Fruit fly (Drosophila melanogaster) whole organism, wandering third instar larva: Measurements from ENCODE around the gene CG7950.

ENCODE experiments used
- Abd-B ChIP-seq: fragments of >200 bp; optimal IDR thresholded peaks from 2 replicates; lab custom pipeline; 2017; ENCODE audit warnings: missing biosample characterization, missing genetic modification characterization
- CG32264 ChIP-seq: fragments of 200-800 bp; sonication (Bioruptor generic); optimal IDR thresholded peaks from 2 replicates; lab custom pipeline; 2016; ENCODE audit warnings: missing biosample characterization, missing genetic modification characterization
- CG9705 ChIP-seq: fragments of 200-800 bp; sonication (Bioruptor generic); optimal IDR thresholded peaks from 2 replicates; lab custom pipeline; 2018; ENCODE audit warnings: missing biosample characterization, mild to moderate bottlenecking, missing genetic modification characterization
- Dfd ChIP-seq: fragments of >200 bp; optimal IDR thresholded peaks from 2 replicates; lab custom pipeline; 2017; ENCODE audit warnings: missing biosample characterization, missing genetic modification characterization
- GATAd ChIP-seq: sonication (Bioruptor generic); optimal IDR thresholded peaks from 2 replicates; lab custom pipeline; 2016; ENCODE audit warnings: missing biosample characterization, missing genetic modification characterization
- Hnf4 ChIP-seq: fragments of 200-800 bp; sonication (Bioruptor generic); optimal IDR thresholded peaks from 2 replicates; lab custom pipeline; 2016; ENCODE audit warnings: missing biosample characterization, mild to moderate bottlenecking, missing genetic modification characterization
- Hr83 ChIP-seq: fragments of 200-300 bp; sonication (Bioruptor generic); optimal IDR thresholded peaks from 2 replicates; lab custom pipeline; 2016; ENCODE audit warnings: missing biosample characterization, mild to moderate bottlenecking, missing genetic modification characterization, moderate library complexity; ENCODE audit not compliant: poor library complexity, severe bottlenecking
- Jra ChIP-seq: sonication (Bioruptor generic); optimal IDR thresholded peaks from 2 replicates; lab custom pipeline; 2016; ENCODE audit warnings: missing biosample characterization, missing genetic modification characterization
- Mio ChIP-seq: sonication (Bioruptor generic); optimal IDR thresholded peaks from 2 replicates; lab custom pipeline; 2016; ENCODE audit warnings: missing biosample characterization, missing genetic modification characterization
- Myc ChIP-seq: fragments of >200 bp; optimal IDR thresholded peaks from 2 replicates; lab custom pipeline; 2017
- N ChIP-seq: fragments of >200 bp; optimal IDR thresholded peaks from 2 replicates; lab custom pipeline; 2018; ENCODE audit warnings: missing biosample characterization, missing external identifiers, missing genetic modification characterization
- OdsH ChIP-seq: fragments of 200-800 bp; sonication (Bioruptor generic); optimal IDR thresholded peaks from 2 replicates; lab custom pipeline; 2016; ENCODE audit warnings: missing biosample characterization, mild to moderate bottlenecking, missing genetic modification characterization
- Rel ChIP-seq, 2 experiments: fragments of 200-800 bp; sonication (Bioruptor generic) in 1 of 2; optimal IDR thresholded peaks; 2 replicates in 1 of 2; 3 replicates in 1 of 2; lab custom pipeline; 2016 to 2019; ENCODE audit warnings: mild to moderate bottlenecking in 2 of 2, missing biosample characterization in 2 of 2, missing genetic modification characterization in 2 of 2, moderate library complexity in 1 of 2
- Sp1 ChIP-seq: fragments of 200-800 bp; sonication (Bioruptor generic); optimal IDR thresholded peaks from 3 replicates; lab custom pipeline; 2019; ENCODE audit warnings: missing biosample characterization, mild to moderate bottlenecking, missing genetic modification characterization, moderate library complexity
- Vsx2 ChIP-seq: fragments of 200-300, 225-300 bp; sonication (Bioruptor generic); optimal IDR thresholded peaks from 2 replicates; lab custom pipeline; 2018; ENCODE audit warnings: missing biosample characterization, missing genetic modification characterization; ENCODE audit not compliant: partially characterized antibody
- br ChIP-seq: fragments of 200-800 bp; sonication (Bioruptor generic); optimal IDR thresholded peaks from 2 replicates; lab custom pipeline; 2016; ENCODE audit warnings: missing biosample characterization, missing genetic modification characterization
- brk ChIP-seq: fragments of 200-800 bp; sonication (Bioruptor generic); optimal IDR thresholded peaks from 2 replicates; lab custom pipeline; 2016; ENCODE audit warnings: missing biosample characterization, mild to moderate bottlenecking, missing genetic modification characterization
- dl ChIP-seq, 2 experiments: fragments of 175-275, 200-275 bp in 1 of 2; fragments of 200-275 bp in 1 of 2; sonication (Bioruptor generic); optimal IDR thresholded peaks; lab custom pipeline; 2018; ENCODE audit warnings: mild to moderate bottlenecking in 2 of 2, missing biosample characterization in 2 of 2, missing genetic modification characterization in 2 of 2, moderate library complexity in 2 of 2; ENCODE audit not compliant: partially characterized antibody in 2 of 2, insufficient read depth in 1 of 2
- dmrt93B ChIP-seq: fragments of 200-800 bp; sonication (Bioruptor generic); optimal IDR thresholded peaks from 2 replicates; lab custom pipeline; 2018; ENCODE audit warnings: missing biosample characterization, mild to moderate bottlenecking, missing genetic modification characterization
- dsf ChIP-seq: sonication (Bioruptor generic); optimal IDR thresholded peaks from 2 replicates; lab custom pipeline; 2016; ENCODE audit warnings: missing biosample characterization, missing genetic modification characterization, borderline replicate concordance
- ey ChIP-seq: fragments of 200-800 bp; sonication (Bioruptor generic); optimal IDR thresholded peaks from 2 replicates; lab custom pipeline; 2016; ENCODE audit warnings: missing biosample characterization, missing genetic modification characterization
- foxo ChIP-seq, 2 experiments: fragments of 200-800 bp; sonication (Bioruptor generic); optimal IDR thresholded peaks; 2 replicates in 1 of 2; 3 replicates in 1 of 2; lab custom pipeline; 2016 to 2017; ENCODE audit warnings: missing biosample characterization in 2 of 2, missing genetic modification characterization in 2 of 2
- fru ChIP-seq: fragments of 200-800 bp; sonication (Bioruptor generic); optimal IDR thresholded peaks from 3 replicates; lab custom pipeline; 2016; ENCODE audit warnings: missing biosample characterization, mild to moderate bottlenecking, missing genetic modification characterization
- h ChIP-seq: fragments of 200-800 bp; sonication (Bioruptor generic); optimal IDR thresholded peaks from 3 replicates; lab custom pipeline; 2016; ENCODE audit warnings: missing biosample characterization, mild to moderate bottlenecking, missing genetic modification characterization
- jim ChIP-seq: fragments of 175-275, 200-325 bp; sonication (Bioruptor generic); optimal IDR thresholded peaks from 2 replicates; lab custom pipeline; 2016; ENCODE audit warnings: missing biosample characterization, mild to moderate bottlenecking, missing genetic modification characterization
- lola ChIP-seq: fragments of >200 bp; optimal IDR thresholded peaks from 2 replicates; lab custom pipeline; 2017; ENCODE audit warnings: missing biosample characterization, missing genetic modification characterization
- pan ChIP-seq: fragments of >200 bp; optimal IDR thresholded peaks from 2 replicates; lab custom pipeline; 2017
- psq ChIP-seq: fragments of 200-800 bp; sonication (Bioruptor generic); optimal IDR thresholded peaks from 3 replicates; lab custom pipeline; 2017; ENCODE audit warnings: missing biosample characterization, mild to moderate bottlenecking, missing genetic modification characterization, moderate library complexity
- rgr ChIP-seq: fragments of 200-800 bp; sonication (Bioruptor generic); optimal IDR thresholded peaks from 3 replicates; lab custom pipeline; 2016; ENCODE audit warnings: missing biosample characterization, mild to moderate bottlenecking, missing genetic modification characterization
- sage ChIP-seq: fragments of 200-800 bp; sonication (Bioruptor generic); optimal IDR thresholded peaks from 2 replicates; lab custom pipeline; 2016; ENCODE audit warnings: missing biosample characterization, mild to moderate bottlenecking, missing genetic modification characterization
- sv ChIP-seq: fragments of 200-800 bp; sonication (Bioruptor generic); optimal IDR thresholded peaks from 3 replicates; lab custom pipeline; 2016; ENCODE audit warnings: missing biosample characterization, missing genetic modification characterization
- tai ChIP-seq: sonication (Bioruptor generic); optimal IDR thresholded peaks from 2 replicates; lab custom pipeline; 2016; ENCODE audit warnings: missing biosample characterization, missing genetic modification characterization
- usp ChIP-seq: fragments of >200 bp; optimal IDR thresholded peaks from 2 replicates; lab custom pipeline; 2017; ENCODE audit warnings: missing biosample characterization, missing genetic modification characterization
- woc ChIP-seq: sonication (Bioruptor generic); optimal IDR thresholded peaks from 2 replicates; lab custom pipeline; 2016; ENCODE audit warnings: missing biosample characterization, mild to moderate bottlenecking, missing genetic modification characterization

Gene CG7950

dm6 chr3R:30012602-30013489 lies 43.8 kb upstream of the CG7950 start:
- TF ChIP-seq brk (GFP tag; lab: Kevin White, UChicago) = no peak
- TF ChIP-seq dmrt93B (GFP tag; lab: Kevin White, UChicago) = no peak
- no peak for TF ChIP-seq dsf
- TF ChIP-seq ey (GFP tag; lab: Kevin White, UChicago) = peak; percentile 44
- TF ChIP-seq Hr83 (GFP tag; lab: Kevin White, UChicago) = no peak
- no peak for TF ChIP-seq Abd-B (GFP tag; lab: Kevin White, UChicago)
- no peak for TF ChIP-seq Dfd (GFP tag; lab: Kevin White, UChicago)
- TF ChIP-seq N (GFP tag; lab: Kevin White, UChicago) = no peak
- peak; percentile 68 for TF ChIP-seq h
- TF ChIP-seq Myc (lab: Kevin White, UChicago) = no peak
- TF ChIP-seq br = peak; percentile 25
- TF ChIP-seq OdsH (GFP tag; lab: Kevin White, UChicago) = peak; percentile 38
- TF ChIP-seq foxo (GFP tag; optimal IDR thresholded peaks at IDR 0.05; lab: Kevin White, UChicago) = peak in 1 of 2 experiments; percentile 67
- no peak for TF ChIP-seq GATAd (GFP tag; lab: Kevin White, UChicago)
- TF ChIP-seq Vsx2 (GFP tag; lab: Kevin White, UChicago) = no peak
- TF ChIP-seq Hnf4 (GFP tag; lab: Kevin White, UChicago) = peak; percentile 27
- TF ChIP-seq Sp1 (GFP tag; lab: Kevin White, UChicago) = no peak
- no peak for TF ChIP-seq pan (lab: Kevin White, UChicago)
- TF ChIP-seq Mio (GFP tag; lab: Kevin White, UChicago) = no peak
- TF ChIP-seq fru (GFP tag; lab: Kevin White, UChicago) = peak; percentile 32
- no peak for TF ChIP-seq sage (GFP tag; lab: Kevin White, UChicago)
- no peak for TF ChIP-seq sv
- no peak for TF ChIP-seq psq (GFP tag; lab: Kevin White, UChicago)
- TF ChIP-seq rgr (GFP tag; lab: Kevin White, UChicago) = peak; percentile 12
- no peak for TF ChIP-seq jim (GFP tag; lab: Kevin White, UChicago)
- TF ChIP-seq CG32264 (GFP tag; lab: Kevin White, UChicago) = no peak
- TF ChIP-seq usp (GFP tag; lab: Kevin White, UChicago) = no peak

- no peak for TF ChIP-seq fru (GFP tag; lab: Kevin White, UChicago)
- TF ChIP-seq Sp1 (GFP tag; lab: Kevin White, UChicago) = no peak
- no peak for TF ChIP-seq Jra (GFP tag; lab: Kevin White, UChicago)
- no peak for TF ChIP-seq N (GFP tag; lab: Kevin White, UChicago)
- TF ChIP-seq Hr83 (GFP tag; lab: Kevin White, UChicago) = no peak
- TF ChIP-seq jim (GFP tag; lab: Kevin White, UChicago) = no peak
- TF ChIP-seq sage (GFP tag; lab: Kevin White, UChicago) = no peak
- no peak for TF ChIP-seq Abd-B (GFP tag; lab: Kevin White, UChicago)
- no peak for TF ChIP-seq GATAd (GFP tag; lab: Kevin White, UChicago)
- TF ChIP-seq Rel (GFP tag; optimal IDR thresholded peaks at IDR 0.05; lab: Kevin White, UChicago) = no peak
- no peak for TF ChIP-seq Rel (tag; optimal IDR thresholded peaks at IDR 0.05; lab: Kevin White, UChicago)
- TF ChIP-seq pan (lab: Kevin White, UChicago) = no peak
- TF ChIP-seq foxo (GFP tag; optimal IDR thresholded peaks at IDR 0.05; lab: Kevin White, UChicago) = no peak
- TF ChIP-seq psq (GFP tag; lab: Kevin White, UChicago) = no peak
- TF ChIP-seq OdsH (GFP tag; lab: Kevin White, UChicago) = no peak
- TF ChIP-seq CG32264 (GFP tag; lab: Kevin White, UChicago) = no peak
These were observed 42.8 kb upstream of the CG7950 start for dm6 chr3R:30013909-30014308.

- TF ChIP-seq pan (lab: Kevin White, UChicago) = no peak
- TF ChIP-seq woc = no peak
- TF ChIP-seq Myc (lab: Kevin White, UChicago) = no peak
- no peak for TF ChIP-seq Rel (GFP tag; optimal IDR thresholded peaks at IDR 0.05; lab: Kevin White, UChicago)
- TF ChIP-seq Rel (tag; optimal IDR thresholded peaks at IDR 0.05; lab: Kevin White, UChicago) = no peak
- no peak for TF ChIP-seq Dfd (GFP tag; lab: Kevin White, UChicago)
- TF ChIP-seq dmrt93B (GFP tag; lab: Kevin White, UChicago) = no peak
- no peak for TF ChIP-seq lola (GFP tag; lab: Kevin White, UChicago)
- TF ChIP-seq N (GFP tag; lab: Kevin White, UChicago) = no peak
- no peak for TF ChIP-seq usp (GFP tag; lab: Kevin White, UChicago)
- TF ChIP-seq brk (GFP tag; lab: Kevin White, UChicago) = no peak
- no peak for TF ChIP-seq tai (GFP tag; lab: Kevin White, UChicago)
- no peak for TF ChIP-seq jim (GFP tag; lab: Kevin White, UChicago)
- TF ChIP-seq rgr (GFP tag; lab: Kevin White, UChicago) = no peak
- no peak for TF ChIP-seq Sp1 (GFP tag; lab: Kevin White, UChicago)
- no peak for TF ChIP-seq dsf
- no peak for TF ChIP-seq dl (GFP tag; optimal IDR thresholded peaks at IDR 0.05; lab: Kevin White, UChicago; ENCODE audit: insufficient read depth in 1 of 2, partially characterized antibody in 2 of 2)
- TF ChIP-seq CG9705 (GFP tag; lab: Kevin White, UChicago) = no peak
- no peak for TF ChIP-seq sv
These were observed 42.2 kb upstream of the CG7950 start for dm6 chr3R:30014480-30014879.
